Worm (Caenorhabditis elegans) whole organism, L4/young adult: Measurements from ENCODE around the gene C06B3.1.

Source experiments
- dao-5 ChIP-seq: sonication (generic microtip); optimal IDR thresholded peaks from 2 replicates; lab custom pipeline; 2016; ENCODE audit warnings: missing genotype, missing genetic modification characterization, moderate library complexity, missing compliant biosample characterization
- him-1 ChIP-seq: sonication (generic microtip); optimal IDR thresholded peaks from 2 replicates; lab custom pipeline; 2016; ENCODE audit warnings: missing genotype, missing genetic modification reagents, missing genetic modification characterization, missing compliant biosample characterization

- TF ChIP-seq him-1 (tag; lab: Kevin White, UChicago) = no peak
- no peak for TF ChIP-seq dao-5
These were observed 43.9 kb downstream of the C06B3.1 start, which contains the start of the genes srx-10 and clec-226 for ce11 chrV:13946385-13947019.
